Worm (Caenorhabditis elegans) whole organism, L3 larva: ENCODE measurements around the gene K01A6.8.

ENCODE experiments used
- R02D3.7 ChIP-seq: fragments of 150-350 bp; optimal IDR thresholded peaks from 2 replicates; lab custom pipeline; 2014; ENCODE audit warnings: missing biosample characterization, missing genetic modification characterization
- ZK546.5 ChIP-seq: sonication (generic microtip); optimal IDR thresholded peaks from 2 replicates; lab custom pipeline; 2017; ENCODE audit warnings: missing biosample characterization, missing genetic modification characterization
- ama-1 ChIP-seq: fragments of 150-350 bp; optimal IDR thresholded peaks from 2 replicates; lab custom pipeline; 2018
- ceh-16 ChIP-seq: sonication (generic microtip); optimal IDR thresholded peaks from 2 replicates; lab custom pipeline; 2017; ENCODE audit warnings: missing biosample characterization, missing genetic modification characterization
- ceh-28 ChIP-seq: fragments of 150-350 bp; optimal IDR thresholded peaks from 2 replicates; lab custom pipeline; 2014; ENCODE audit warnings: missing biosample characterization, missing genetic modification reagents, missing genetic modification characterization
- daf-12 ChIP-seq: fragments of 150-350 bp; optimal IDR thresholded peaks from 2 replicates; lab custom pipeline; 2014; ENCODE audit warnings: missing biosample characterization, missing genetic modification reagents, missing genetic modification characterization
- egl-5 ChIP-seq: fragments of 150-350 bp; optimal IDR thresholded peaks from 2 replicates; lab custom pipeline; 2017; ENCODE audit warnings: missing biosample characterization, missing genetic modification reagents, missing genetic modification characterization, inconsistent platforms
- elt-2 ChIP-seq: sonication (generic microtip); optimal IDR thresholded peaks from 2 replicates; lab custom pipeline; 2016; ENCODE audit warnings: missing genetic modification reagents, mild to moderate bottlenecking, missing genetic modification characterization, missing compliant biosample characterization
- elt-3 ChIP-seq, 3 experiments: fragments of 150-350 bp in 1 of 3; sonication (generic microtip) in 2 of 3; optimal IDR thresholded peaks; 2 replicates in 2 of 3; 4 replicates in 1 of 3; lab custom pipeline; 2014 to 2017; ENCODE audit warnings: missing biosample characterization in 3 of 3, missing genetic modification characterization in 3 of 3
- eor-1 ChIP-seq, 2 experiments: fragments of 150-350 bp; optimal IDR thresholded peaks; 2 replicates each; lab custom pipeline; 2014 to 2018; ENCODE audit warnings: missing biosample characterization in 2 of 2, missing genetic modification characterization in 2 of 2
- fkh-10 ChIP-seq: sonication (generic microtip); optimal IDR thresholded peaks from 2 replicates; lab custom pipeline; 2017; ENCODE audit warnings: missing biosample characterization, missing genetic modification reagents, missing genetic modification characterization
- hmg-11 ChIP-seq: sonication (generic microtip); optimal IDR thresholded peaks from 2 replicates; lab custom pipeline; 2016; ENCODE audit warnings: missing genetic modification characterization, missing compliant biosample characterization
- lin-39 ChIP-seq: fragments of 150-350 bp; optimal IDR thresholded peaks from 2 replicates; lab custom pipeline; 2018; ENCODE audit warnings: missing biosample characterization, missing genetic modification reagents, missing genetic modification characterization
- lsy-12 ChIP-seq: sonication (generic microtip); optimal IDR thresholded peaks from 2 replicates; lab custom pipeline; 2016; ENCODE audit warnings: mild to moderate bottlenecking, missing genetic modification characterization, missing compliant biosample characterization
- mdl-1 ChIP-seq: fragments of 150-350 bp; optimal IDR thresholded peaks from 2 replicates; lab custom pipeline; 2014; ENCODE audit warnings: missing biosample characterization, missing genetic modification characterization
- mml-1 ChIP-seq: fragments of 150-350 bp; sonication (generic microtip); optimal IDR thresholded peaks from 3 replicates; lab custom pipeline; 2014; ENCODE audit warnings: missing biosample characterization, missing genetic modification characterization
- nfya-1 ChIP-seq: sonication (generic microtip); optimal IDR thresholded peaks from 2 replicates; lab custom pipeline; 2017; ENCODE audit warnings: missing genetic modification characterization, mild to moderate bottlenecking, missing compliant biosample characterization, antibody characterized with exemption, moderate library complexity; ENCODE audit not compliant: insufficient read depth
- nhr-11 ChIP-seq: fragments of 150-350 bp; optimal IDR thresholded peaks from 2 replicates; lab custom pipeline; 2014; ENCODE audit warnings: missing biosample characterization, missing genetic modification characterization
- nhr-12 ChIP-seq: fragments of 150-350 bp; optimal IDR thresholded peaks from 2 replicates; lab custom pipeline; 2014; ENCODE audit warnings: missing biosample characterization, missing genetic modification characterization
- nhr-237 ChIP-seq: fragments of 150-350 bp; optimal IDR thresholded peaks from 2 replicates; lab custom pipeline; 2014; ENCODE audit warnings: missing biosample characterization, missing genetic modification characterization
- nhr-25 ChIP-seq: sonication (generic microtip); optimal IDR thresholded peaks from 2 replicates; lab custom pipeline; 2017; ENCODE audit warnings: missing biosample characterization, missing genetic modification characterization
- nhr-28 ChIP-seq: fragments of 150-350 bp; optimal IDR thresholded peaks from 2 replicates; lab custom pipeline; 2014; ENCODE audit warnings: missing biosample characterization, missing genetic modification characterization
- nhr-43 ChIP-seq: sonication (generic microtip); optimal IDR thresholded peaks from 2 replicates; lab custom pipeline; 2016; ENCODE audit warnings: mild to moderate bottlenecking, missing genetic modification characterization, missing compliant biosample characterization; ENCODE audit not compliant: poor library complexity, severe bottlenecking
- nhr-76 ChIP-seq: fragments of 150-350 bp; sonication (generic microtip); optimal IDR thresholded peaks from 5 replicates; lab custom pipeline; 2014; ENCODE audit warnings: missing biosample characterization, missing genetic modification characterization
- pha-4 ChIP-seq: fragments of 150-350 bp; optimal IDR thresholded peaks from 2 replicates; lab custom pipeline; 2014; ENCODE audit warnings: missing biosample characterization, missing genetic modification reagents, missing genetic modification characterization
- pqm-1 ChIP-seq: fragments of 150-350 bp; optimal IDR thresholded peaks from 2 replicates; lab custom pipeline; 2017; ENCODE audit warnings: missing biosample characterization, missing genetic modification characterization, inconsistent platforms
- sea-2 ChIP-seq: fragments of 150-350 bp; sonication (generic microtip); optimal IDR thresholded peaks from 4 replicates; lab custom pipeline; 2014; ENCODE audit warnings: missing biosample characterization, missing genetic modification reagents, missing genetic modification characterization
- skn-1 ChIP-seq: fragments of 150-350 bp; optimal IDR thresholded peaks from 2 replicates; lab custom pipeline; 2014; ENCODE audit warnings: missing biosample characterization, missing genetic modification characterization
- snpc-4 ChIP-seq: fragments of 150-350 bp; optimal IDR thresholded peaks from 2 replicates; lab custom pipeline; 2014; ENCODE audit warnings: missing biosample characterization, missing genetic modification characterization
- unc-39 ChIP-seq: sonication (generic microtip); optimal IDR thresholded peaks from 4 replicates; lab custom pipeline; 2017; ENCODE audit warnings: missing biosample characterization, missing genetic modification characterization
- unc-62 ChIP-seq: fragments of 150-350 bp; sonication (generic microtip); optimal IDR thresholded peaks from 4 replicates; lab custom pipeline; 2014; ENCODE audit warnings: missing biosample characterization, missing genetic modification reagents, missing genetic modification characterization
- ztf-4 ChIP-seq: fragments of 150-350 bp; optimal IDR thresholded peaks from 2 replicates; lab custom pipeline; 2014; ENCODE audit warnings: missing biosample characterization, missing genetic modification characterization

Gene K01A6.8

DNA sequence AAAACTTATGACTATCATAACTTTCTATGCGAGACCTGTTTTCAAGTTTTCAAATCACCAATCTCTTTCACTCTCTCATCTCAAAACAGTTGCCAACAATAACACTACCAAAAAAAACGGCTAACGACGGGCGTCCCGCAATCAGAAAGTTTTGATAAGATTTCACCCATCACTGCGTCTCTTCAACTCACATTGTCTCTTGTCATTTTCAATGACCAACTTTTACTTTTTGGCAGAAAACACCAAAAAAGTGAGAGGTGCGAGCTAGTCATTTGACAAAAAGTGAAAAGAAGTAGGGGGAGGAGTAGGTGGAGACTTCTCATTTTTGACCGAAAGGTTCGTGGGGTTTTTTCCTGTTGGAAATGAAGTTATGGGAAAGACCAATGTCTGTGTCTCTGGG is 18.5 kb downstream of the K01A6.8 start:
- no peak for TF ChIP-seq ZK546.5 (tag; lab: Kevin White, UChicago)
- peak; percentile 8 for TF ChIP-seq nhr-25 (tag; lab: Kevin White, UChicago)
- TF ChIP-seq, all 47 proteins: peak for 1

DNA sequence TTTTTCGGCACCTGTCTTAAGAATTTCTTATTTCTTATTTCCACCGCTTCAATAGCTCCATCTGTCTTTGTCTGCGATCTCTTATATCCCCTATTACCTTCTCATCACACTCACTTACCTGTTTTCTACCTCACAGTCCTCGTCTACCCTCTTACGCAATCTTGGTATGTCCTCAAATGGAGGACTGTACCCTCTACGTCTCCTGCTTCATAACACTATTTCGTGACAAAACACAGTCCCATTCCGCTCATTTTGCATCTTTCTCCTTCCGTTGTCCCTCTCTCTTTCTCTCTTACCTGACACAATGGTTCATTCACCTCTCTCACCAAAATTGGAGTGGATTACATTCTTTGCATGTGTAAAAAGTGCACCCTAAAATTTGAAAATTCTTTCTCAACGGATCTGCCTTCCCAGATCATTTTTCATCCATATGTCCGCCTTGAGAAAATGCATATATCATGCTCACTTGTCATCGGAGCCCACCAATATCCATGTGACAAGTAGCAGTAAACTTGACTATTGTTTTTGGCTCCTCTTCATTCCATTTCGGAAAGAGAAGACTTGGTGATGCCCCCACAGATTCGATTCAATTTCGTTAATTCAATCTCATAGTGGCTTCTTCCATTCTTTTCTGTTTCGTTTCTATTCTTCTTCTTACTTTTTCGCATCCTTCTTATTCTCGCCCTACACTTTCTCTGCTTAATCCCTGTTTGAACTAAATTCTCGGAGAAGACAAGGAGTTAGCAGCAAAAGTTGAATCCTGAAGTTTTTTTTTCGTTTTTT is 19.9 kb downstream of the K01A6.8 start:
- no peak for TF ChIP-seq ama-1 (lab: Kevin White, UChicago)
- no peak for TF ChIP-seq elt-2 (tag; lab: Kevin White, UChicago)
- no peak for TF ChIP-seq nhr-76
- no peak for TF ChIP-seq unc-39 (tag; lab: Kevin White, UChicago)
- TF ChIP-seq mml-1, result no peak
- TF ChIP-seq eor-1 (tag; optimal IDR thresholded peaks at IDR 0.05; lab: Kevin White, UChicago), result no peak
- TF ChIP-seq daf-12 (tag; lab: Kevin White, UChicago), result no peak
- TF ChIP-seq pha-4, result no peak
- no peak for TF ChIP-seq ztf-4 (tag; lab: Kevin White, UChicago)
- no peak for TF ChIP-seq ceh-28 (tag; lab: Kevin White, UChicago)
- TF ChIP-seq fkh-10 (GFP tag; lab: Kevin White, UChicago), result peak; percentile 18
- peak; percentile 20 for TF ChIP-seq nhr-25 (tag; lab: Kevin White, UChicago)
- TF ChIP-seq hmg-11, result peak; percentile 19

DNA sequence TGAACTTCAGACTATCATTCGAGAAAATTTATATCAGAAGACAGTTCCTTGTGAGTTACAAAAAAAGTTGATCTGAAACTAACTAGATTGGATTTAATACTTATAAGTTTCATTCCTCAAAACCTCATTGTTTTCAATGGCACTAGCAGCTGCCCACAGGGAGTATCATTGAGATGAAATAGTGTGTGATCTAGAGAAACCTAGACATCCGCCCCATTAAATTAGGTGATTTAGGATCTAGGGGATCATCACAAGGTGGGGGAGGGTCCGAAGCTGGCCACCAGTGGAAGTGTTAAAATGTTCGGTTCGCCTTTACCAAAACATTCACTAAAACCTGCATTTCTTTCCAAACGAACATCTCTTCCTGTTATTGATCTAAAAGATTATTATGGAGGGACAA is 20.8 kb downstream of the K01A6.8 start:
- TF ChIP-seq nhr-12 (tag; lab: Kevin White, UChicago) (no peak), egl-5 (tag; lab: Kevin White, UChicago) (peak; percentile 70)

DNA sequence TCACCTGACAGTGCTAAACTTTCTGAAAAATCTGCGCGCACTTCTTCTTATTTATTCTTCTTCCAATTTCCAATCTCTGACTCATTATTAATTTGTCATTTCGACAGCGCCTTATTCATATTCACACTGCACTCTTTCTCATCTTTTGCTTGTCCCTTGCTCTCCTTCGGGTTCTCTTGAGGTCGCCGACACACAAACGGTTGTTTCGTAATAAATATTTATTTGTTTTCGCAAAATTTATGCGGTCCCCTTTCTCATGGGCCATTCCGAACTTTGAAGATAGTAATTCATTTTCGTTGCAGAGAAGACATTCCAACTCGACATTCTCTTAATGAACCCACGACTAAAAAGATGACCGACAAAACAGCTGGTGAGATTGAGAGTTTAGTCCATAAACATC is 22.4 kb downstream of the K01A6.8 start, which contains the start of gene magi-1:
magi-1 (plus strand) TSS at position 301 of the 400 bp plus-strand sequence.
- TF ChIP-seq elt-3 (tag; optimal IDR thresholded peaks at IDR 0.05; lab: Kevin White, UChicago) (no peak), nhr-28 (tag; lab: Kevin White, UChicago) (no peak), mml-1 (no peak), nhr-43 (no peak), lin-39 (tag; lab: Kevin White, UChicago) (no peak), ceh-16 (tag; lab: Kevin White, UChicago) (no peak)

DNA sequence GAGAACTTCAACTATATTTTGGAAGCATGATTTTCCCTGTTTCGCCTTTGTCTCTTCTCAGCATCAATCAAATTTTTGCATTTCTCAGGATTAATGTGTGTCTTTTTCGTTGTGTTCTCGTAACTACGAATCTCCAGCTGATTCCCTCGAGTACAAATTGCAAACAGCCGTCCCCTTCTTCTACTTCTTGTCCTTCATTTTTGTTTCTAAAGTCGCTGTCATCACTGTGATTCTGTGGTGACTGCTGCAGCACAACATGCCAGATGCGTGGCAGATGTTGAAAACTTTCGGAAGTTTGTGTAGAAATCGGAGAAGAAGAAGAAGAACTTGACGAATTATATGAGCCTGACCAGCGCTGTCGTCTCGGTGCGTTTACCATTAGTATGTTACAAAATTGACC is 23.9 kb downstream of the K01A6.8 start:
- TF ChIP-seq R02D3.7 (no peak), unc-62 (peak; percentile 9), lin-39 (tag; lab: Kevin White, UChicago) (peak; percentile 51)

DNA sequence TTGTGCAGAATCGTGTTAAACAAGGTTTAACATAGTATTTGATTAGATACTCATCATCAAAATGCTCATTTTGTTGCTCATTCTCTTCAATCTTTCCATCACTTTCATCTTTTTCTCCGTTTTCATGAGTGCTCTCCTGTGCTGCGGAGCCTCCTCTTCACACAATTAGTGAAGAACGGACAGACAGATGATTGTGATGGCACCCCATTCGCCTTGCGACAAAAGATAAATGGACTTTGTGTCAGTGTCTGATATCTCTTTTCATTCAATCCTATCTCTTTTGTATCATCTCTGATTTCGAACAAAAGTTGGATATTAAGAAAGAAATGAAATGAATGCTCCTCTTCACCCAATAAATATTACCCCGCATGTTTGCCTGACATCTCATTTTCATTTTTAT is 26.8 kb downstream of the K01A6.8 start:
- peak; percentile 79 for TF ChIP-seq egl-5 (tag; lab: Kevin White, UChicago)
- TF ChIP-seq snpc-4 (tag; lab: Kevin White, UChicago), result no peak
- TF ChIP-seq nhr-11, result peak; percentile 1
- TF ChIP-seq nhr-76, result no peak
- TF ChIP-seq pqm-1, result no peak
- TF ChIP-seq lsy-12 (tag; lab: Kevin White, UChicago), result no peak
- TF ChIP-seq nfya-1, result peak; percentile 6
- no peak for TF ChIP-seq ama-1 (lab: Kevin White, UChicago)

DNA sequence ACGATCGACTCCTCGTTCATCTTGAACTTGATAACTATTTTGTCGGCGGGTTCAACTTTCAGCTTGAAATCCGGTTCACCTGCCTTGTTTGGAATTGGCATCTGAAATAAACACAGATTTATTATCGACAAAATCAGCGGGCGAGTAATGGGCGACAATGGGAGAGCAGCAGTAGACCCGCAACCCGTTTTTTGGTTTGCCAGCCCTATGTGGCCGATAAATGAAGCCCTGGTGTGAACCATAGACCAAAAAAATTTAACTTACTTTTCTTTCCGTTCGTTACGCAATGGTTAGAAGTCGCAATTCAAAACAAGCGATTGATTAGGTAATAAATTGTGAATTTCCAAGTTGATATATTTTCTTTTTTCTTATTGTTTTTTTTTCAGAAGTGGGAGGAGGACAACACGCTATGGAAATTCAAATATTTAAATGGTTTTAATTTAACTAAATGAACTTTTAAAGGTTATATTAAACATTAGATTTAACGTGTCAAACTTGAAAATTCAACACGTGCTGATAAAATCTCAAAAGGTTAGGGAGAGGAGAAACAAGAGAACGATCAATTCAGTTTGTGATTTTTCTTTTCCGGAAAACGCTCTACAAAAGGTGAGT is 33.4 kb downstream of the K01A6.8 start, which contains the start of the genes T22B3.3 and alg-3:
T22B3.3 (minus strand) TSS at position 101 of the 612 bp plus-strand sequence.
alg-3 (plus strand) TSS at position 562 of the 612 bp plus-strand sequence.
- TF ChIP-seq elt-3 (tag; optimal IDR thresholded peaks at IDR 0.05; lab: Kevin White, UChicago) (no peak), lin-39 (tag; lab: Kevin White, UChicago) (no peak), R02D3.7 (no peak), mdl-1 (tag; lab: Kevin White, UChicago) (no peak), pha-4 (no peak), nfya-1 (no peak), nhr-237 (tag; lab: Kevin White, UChicago) (no peak), skn-1 (tag; lab: Kevin White, UChicago) (no peak), egl-5 (tag; lab: Kevin White, UChicago) (no peak), pqm-1 (no peak), nhr-12 (tag; lab: Kevin White, UChicago) (no peak), mml-1 (no peak), ztf-4 (tag; lab: Kevin White, UChicago) (no peak), sea-2 (GFP tag; lab: Kevin White, UChicago) (no peak)
